Fruit fly (Drosophila melanogaster) whole organism, adult: Measurements from ENCODE around the gene Tim17a1.

Experiments used
- CG7045 ChIP-seq: fragments of 200-800 bp; sonication (Bioruptor generic); optimal IDR thresholded peaks from 2 replicates; lab custom pipeline; 2017; ENCODE audit warnings: missing biosample characterization, mild to moderate bottlenecking, missing genetic modification characterization
- CG7101 ChIP-seq: fragments of 200-800 bp; sonication (Bioruptor generic); optimal IDR thresholded peaks from 2 replicates; lab custom pipeline; 2018; ENCODE audit warnings: missing biosample characterization, mild to moderate bottlenecking, missing genetic modification characterization, moderate library complexity
- cnc ChIP-seq, 2 experiments: fragments of >200 bp; optimal IDR thresholded peaks; 2 replicates each; lab custom pipeline; 2017

dm6 chr3R:12345989-12346388, 18.5 kb downstream of the Tim17a1 start:
- TF ChIP-seq CG7101 (no peak), CG7045 (GFP tag; lab: Kevin White, UChicago) (no peak), cnc (optimal IDR thresholded peaks at IDR 0.05; lab: Kevin White, UChicago) (no peak)
